Fruit fly (Drosophila melanogaster) whole organism, embryonic: ENCODE measurements around the gene RhoGAP18B.

Source experiments
- CG12071 ChIP-seq: fragments of 200-800 bp; sonication (Bioruptor generic); optimal IDR thresholded peaks from 3 replicates; lab custom pipeline; 2018; ENCODE audit warnings: missing biosample characterization, mild to moderate bottlenecking, missing genetic modification characterization
- CG14710 ChIP-seq: fragments of 200-800 bp; sonication (Bioruptor generic); optimal IDR thresholded peaks from 3 replicates; lab custom pipeline; 2019; ENCODE audit warnings: missing biosample characterization, mild to moderate bottlenecking, missing genetic modification characterization, moderate library complexity
- CG15269 ChIP-seq: fragments of 200-800 bp; sonication (Bioruptor generic); optimal IDR thresholded peaks from 2 replicates; lab custom pipeline; 2018; ENCODE audit warnings: missing biosample characterization, mild to moderate bottlenecking, missing genetic modification characterization, moderate library complexity
- CG2678 ChIP-seq: fragments of 200-800 bp; sonication (Bioruptor generic); optimal IDR thresholded peaks from 3 replicates; lab custom pipeline; 2019; ENCODE audit warnings: missing biosample characterization, mild to moderate bottlenecking, missing genetic modification characterization, moderate library complexity
- CG2875 ChIP-seq: fragments of 200-800 bp; sonication (Bioruptor generic); optimal IDR thresholded peaks from 2 replicates; lab custom pipeline; 2017; ENCODE audit warnings: missing biosample characterization, mild to moderate bottlenecking, missing genetic modification characterization, missing genetic modification reagents
- CG31388 ChIP-seq: fragments of 200-800 bp; sonication (Bioruptor generic); optimal IDR thresholded peaks from 2 replicates; lab custom pipeline; 2016; ENCODE audit warnings: missing biosample characterization, missing genetic modification characterization
- CG4328 ChIP-seq: fragments of 200-800 bp; sonication (Bioruptor generic); optimal IDR thresholded peaks from 3 replicates; lab custom pipeline; 2017; ENCODE audit warnings: missing biosample characterization, missing genetic modification reagents, missing genetic modification characterization
- CG4424 ChIP-seq: fragments of 200-800 bp; sonication (Bioruptor generic); optimal IDR thresholded peaks from 3 replicates; lab custom pipeline; 2016; ENCODE audit warnings: missing biosample characterization, missing genetic modification characterization
- CG5180 ChIP-seq: fragments of 200-800 bp; sonication (Bioruptor generic); optimal IDR thresholded peaks from 3 replicates; lab custom pipeline; 2017; ENCODE audit warnings: missing biosample characterization, missing genetic modification characterization, mild to moderate bottlenecking, moderate library complexity, missing genetic modification reagents
- CG6813 ChIP-seq: fragments of 200-800 bp; sonication (Bioruptor generic); optimal IDR thresholded peaks from 2 replicates; lab custom pipeline; 2017; ENCODE audit warnings: missing biosample characterization, missing genetic modification characterization, mild to moderate bottlenecking, moderate library complexity, missing genetic modification reagents
- CG7357 ChIP-seq: fragments of 200-800 bp; sonication (Bioruptor generic); IDR thresholded peaks from 3 replicates; pipeline ENCODE4 v1.3.6; 2022; ENCODE audit warnings: missing biosample characterization, missing genetic modification characterization
- CG7786 ChIP-seq: fragments of 200-800 bp; sonication (Bioruptor generic); optimal IDR thresholded peaks from 2 replicates; lab custom pipeline; 2016; ENCODE audit warnings: missing biosample characterization, missing genetic modification characterization
- CG8281 ChIP-seq: fragments of 200-800 bp; sonication (Bioruptor generic); optimal IDR thresholded peaks from 2 replicates; lab custom pipeline; 2018; ENCODE audit warnings: missing biosample characterization, mild to moderate bottlenecking, missing genetic modification characterization, moderate library complexity
- CG8478 ChIP-seq: fragments of >200 bp; optimal IDR thresholded peaks from 2 replicates; lab custom pipeline; 2018
- CG8765 ChIP-seq: fragments of 200-800 bp; sonication (Bioruptor generic); IDR thresholded peaks from 2 replicates; pipeline ENCODE4 v1.3.6; 2022; ENCODE audit warnings: missing biosample characterization, missing genetic modification characterization
- CoRest ChIP-seq: fragments of 200-800 bp; sonication (Bioruptor generic); optimal IDR thresholded peaks from 3 replicates; lab custom pipeline; 2018; ENCODE audit warnings: missing biosample characterization, mild to moderate bottlenecking, missing genetic modification characterization, moderate library complexity
- GATAe ChIP-seq: fragments of 200-800 bp; sonication (Bioruptor generic); conservative IDR thresholded peaks from 2 replicates; pipeline ENCODE4 v1.3.6; 2022; ENCODE audit warnings: missing biosample characterization, missing genetic modification characterization
- Hey ChIP-seq: fragments of 200-800 bp; sonication (Bioruptor generic); optimal IDR thresholded peaks from 3 replicates; lab custom pipeline; 2018; ENCODE audit warnings: missing biosample characterization, mild to moderate bottlenecking, missing genetic modification characterization
- Hr51 ChIP-seq, 2 experiments: fragments of 200-800 bp; sonication (Bioruptor generic); optimal IDR thresholded peaks; 2 replicates in 1 of 2; 3 replicates in 1 of 2; lab custom pipeline; 2016 to 2018; ENCODE audit warnings: missing biosample characterization in 2 of 2, missing genetic modification characterization in 2 of 2, mild to moderate bottlenecking in 1 of 2, moderate library complexity in 1 of 2
- Max ChIP-seq: fragments of 200-800 bp; sonication (Bioruptor generic); optimal IDR thresholded peaks from 2 replicates; lab custom pipeline; 2016; ENCODE audit warnings: missing biosample characterization, mild to moderate bottlenecking, missing genetic modification characterization
- Mrtf ChIP-seq: fragments of 200-800 bp; sonication (Bioruptor generic); IDR thresholded peaks from 3 replicates; pipeline ENCODE4 v1.3.6; 2022; ENCODE audit warnings: missing biosample characterization, missing genetic modification characterization
- NC2α ChIP-seq: fragments of 200-800 bp; sonication (Bioruptor generic); optimal IDR thresholded peaks from 2 replicates; lab custom pipeline; 2016; ENCODE audit warnings: missing biosample characterization, missing genetic modification characterization
- NC2β ChIP-seq: fragments of 200-800 bp; sonication (Bioruptor generic); optimal IDR thresholded peaks from 2 replicates; lab custom pipeline; 2016; ENCODE audit warnings: missing biosample characterization, missing genetic modification characterization
- PHDP ChIP-seq: fragments of 200-800 bp; sonication (Bioruptor generic); optimal IDR thresholded peaks from 3 replicates; lab custom pipeline; 2018; ENCODE audit warnings: missing biosample characterization, mild to moderate bottlenecking, missing genetic modification characterization, moderate library complexity
- Side ChIP-seq: fragments of 200-800 bp; sonication (Bioruptor generic); optimal IDR thresholded peaks from 2 replicates; lab custom pipeline; 2016; ENCODE audit warnings: missing biosample characterization, missing genetic modification characterization
- Ssrp ChIP-seq: fragments of 200-800 bp; sonication (Bioruptor generic); optimal IDR thresholded peaks from 2 replicates; lab custom pipeline; 2018; ENCODE audit warnings: missing biosample characterization, mild to moderate bottlenecking, missing genetic modification characterization, moderate library complexity
- bsh ChIP-seq, 2 experiments: fragments of 200-800 bp; sonication (Bioruptor generic); optimal IDR thresholded peaks; 2 replicates each; lab custom pipeline; 2017 to 2018; ENCODE audit warnings: mild to moderate bottlenecking in 2 of 2, missing biosample characterization in 2 of 2, missing genetic modification characterization in 2 of 2, moderate library complexity in 1 of 2
- cwo ChIP-seq: fragments of 200-800 bp; sonication (Bioruptor generic); optimal IDR thresholded peaks from 3 replicates; lab custom pipeline; 2017; ENCODE audit warnings: missing biosample characterization, missing genetic modification characterization, mild to moderate bottlenecking, moderate library complexity, missing genetic modification reagents
- dm ChIP-seq: fragments of 200-800 bp; sonication (Bioruptor generic); optimal IDR thresholded peaks from 3 replicates; lab custom pipeline; 2016; ENCODE audit warnings: missing biosample characterization, missing genetic modification characterization
- dmrt11E ChIP-seq: fragments of 200-800 bp; sonication (Bioruptor generic); optimal IDR thresholded peaks from 3 replicates; lab custom pipeline; 2018; ENCODE audit warnings: missing biosample characterization, mild to moderate bottlenecking, missing genetic modification characterization, moderate library complexity
- dysf ChIP-seq: fragments of 200-800 bp; sonication (Bioruptor generic); IDR thresholded peaks from 3 replicates; pipeline ENCODE4 v1.3.6; 2022; ENCODE audit warnings: missing biosample characterization, missing genetic modification characterization
- emc ChIP-seq: fragments of 200-800 bp; sonication (Bioruptor generic); optimal IDR thresholded peaks from 2 replicates; lab custom pipeline; 2016; ENCODE audit warnings: missing biosample characterization, missing genetic modification characterization
- eyg ChIP-seq: fragments of 200-800 bp; sonication (Bioruptor generic); optimal IDR thresholded peaks from 3 replicates; lab custom pipeline; 2016; ENCODE audit warnings: missing biosample characterization, missing genetic modification characterization
- fru ChIP-seq: fragments of >200 bp; optimal IDR thresholded peaks from 2 replicates; lab custom pipeline; 2017
- gem ChIP-seq: fragments of 200-800 bp; sonication (Bioruptor generic); optimal IDR thresholded peaks from 2 replicates; lab custom pipeline; 2019; ENCODE audit warnings: missing biosample characterization, mild to moderate bottlenecking, missing genetic modification characterization, moderate library complexity
- knrl ChIP-seq: fragments of 200-800 bp; sonication (Bioruptor generic); IDR thresholded peaks from 3 replicates; pipeline ENCODE4 v1.3.6; 2022; ENCODE audit warnings: missing biosample characterization, missing genetic modification characterization; ENCODE audit not compliant: partially characterized antibody
- lbe ChIP-seq: fragments of 200-800 bp; sonication (Bioruptor generic); optimal IDR thresholded peaks from 2 replicates; lab custom pipeline; 2016; ENCODE audit warnings: missing biosample characterization, mild to moderate bottlenecking, missing genetic modification characterization
- lov ChIP-seq, 2 experiments: fragments of 200-800 bp in 1 of 2; fragments of >200 bp in 1 of 2; sonication (Bioruptor generic) in 1 of 2; IDR thresholded peaks in 1 of 2; optimal IDR thresholded peaks in 1 of 2; 2 replicates in 1 of 2; 3 replicates in 1 of 2; pipeline versions ENCODE4 v1.3.6 to Lab custom; 2017 to 2022; ENCODE audit warnings: missing biosample characterization in 1 of 2, missing genetic modification characterization in 1 of 2
- oc ChIP-seq: fragments of 200-800 bp; sonication (Bioruptor generic); optimal IDR thresholded peaks from 2 replicates; lab custom pipeline; 2018; ENCODE audit warnings: missing biosample characterization, mild to moderate bottlenecking, missing genetic modification characterization, moderate library complexity
- phol ChIP-seq: fragments of 200-800 bp; sonication (Bioruptor generic); optimal IDR thresholded peaks from 3 replicates; lab custom pipeline; 2018; ENCODE audit warnings: missing biosample characterization, mild to moderate bottlenecking, missing genetic modification characterization, moderate library complexity
- prd ChIP-seq, 3 experiments: fragments of >200 bp in 2 of 3; fragments of 200-800 bp in 1 of 3; sonication (Bioruptor generic) in 1 of 3; optimal IDR thresholded peaks in 2 of 3; IDR thresholded peaks in 1 of 3; 2 replicates in 2 of 3; 3 replicates in 1 of 3; pipeline versions ENCODE4 v1.3.6 to Lab custom; 2017 to 2022; ENCODE audit warnings: missing biosample characterization in 1 of 3, missing genetic modification characterization in 1 of 3
- pum ChIP-seq: fragments of 200-800 bp; sonication (Bioruptor generic); optimal IDR thresholded peaks from 2 replicates; lab custom pipeline; 2016; ENCODE audit warnings: missing biosample characterization, missing genetic modification characterization
- ranshi ChIP-seq: fragments of 200-800 bp; sonication (Bioruptor generic); IDR thresholded peaks from 2 replicates; pipeline ENCODE4 v1.3.6; 2022; ENCODE audit warnings: missing biosample characterization, missing genetic modification characterization
- shn ChIP-seq: fragments of 200-800 bp; sonication (Bioruptor generic); optimal IDR thresholded peaks from 3 replicates; lab custom pipeline; 2016; ENCODE audit warnings: missing biosample characterization, missing genetic modification characterization
- sr ChIP-seq: fragments of 200-800 bp; sonication (Bioruptor generic); IDR thresholded peaks from 3 replicates; pipeline ENCODE4 v1.3.6; 2022; ENCODE audit warnings: missing biosample characterization, missing genetic modification characterization
- ssp ChIP-seq: fragments of 200-800 bp; sonication (Bioruptor generic); IDR thresholded peaks from 2 replicates; pipeline ENCODE4 v1.3.6; 2022; ENCODE audit warnings: missing biosample characterization, missing genetic modification characterization
- ttk ChIP-seq: fragments of 200-800 bp; sonication (Bioruptor generic); IDR thresholded peaks from 2 replicates; pipeline ENCODE4 v2.1.2; 2022; ENCODE audit warnings: missing biosample characterization, missing genetic modification characterization
- tx ChIP-seq: fragments of 200-800 bp; sonication (Bioruptor generic); optimal IDR thresholded peaks from 2 replicates; lab custom pipeline; 2016; ENCODE audit warnings: missing biosample characterization, missing genetic modification characterization

The RhoGAP18B gene

DNA sequence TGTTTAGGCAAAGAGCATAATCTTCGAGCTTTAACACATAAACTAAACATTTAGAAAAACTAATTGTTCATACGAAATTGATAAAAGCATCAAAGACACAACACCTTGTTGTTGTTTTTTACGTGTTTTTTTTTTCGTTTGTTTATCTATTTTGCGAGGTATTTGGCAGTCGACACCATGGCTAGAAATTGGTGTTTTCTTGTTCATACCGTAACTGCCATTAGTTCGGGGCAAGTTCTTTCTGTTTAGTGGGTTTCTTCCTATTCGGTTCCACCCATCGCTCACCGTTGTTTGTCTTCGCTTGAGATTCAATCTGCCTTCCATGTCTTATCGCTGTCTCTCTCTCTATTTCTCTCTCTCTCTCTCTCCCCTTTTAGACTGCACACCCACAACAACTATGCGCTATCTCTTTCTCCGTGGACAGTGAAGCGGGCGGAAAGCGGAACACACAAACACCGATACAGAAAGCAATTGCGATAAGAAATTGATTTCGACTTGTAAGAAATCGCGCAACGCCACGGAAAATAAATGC lies 20.4 kb downstream of the RhoGAP18B start (continued):
- no peak for TF ChIP-seq ssp (GFP tag; lab: Robert Waterston, UW)
- TF ChIP-seq CG7357 (GFP tag; lab: Robert Waterston, UW), result no peak
- TF ChIP-seq CoRest (tag; lab: Kevin White, UChicago), result peak; percentile 17
- TF ChIP-seq Max, result no peak
- TF ChIP-seq CG8281 (tag; lab: Kevin White, UChicago), result no peak
- no peak for TF ChIP-seq dm (GFP tag; lab: Kevin White, UChicago)
- no peak for TF ChIP-seq tx (GFP tag; lab: Kevin White, UChicago)
- TF ChIP-seq sr (GFP tag; lab: Robert Waterston, UW), result no peak
- TF ChIP-seq knrl, result no peak
- TF ChIP-seq lbe (GFP tag; lab: Kevin White, UChicago), result no peak
- TF ChIP-seq fru (lab: Kevin White, UChicago), result no peak
- TF ChIP-seq CG31388 (GFP tag; lab: Kevin White, UChicago), result no peak
- TF ChIP-seq lov (optimal IDR thresholded peaks at IDR 0.05; lab: Kevin White, UChicago), result no peak
- TF ChIP-seq lov (GFP tag; IDR thresholded peaks at IDR 0.05; lab: Robert Waterston, UW), result no peak
- no peak for TF ChIP-seq CG6813 (GFP tag; lab: Kevin White, UChicago)
- no peak for TF ChIP-seq dmrt11E
- no peak for TF ChIP-seq CG8765 (GFP tag; lab: Robert Waterston, UW)
- peak in 1 of 2 experiments; percentile 38 for TF ChIP-seq Hr51 (GFP tag; optimal IDR thresholded peaks at IDR 0.05; lab: Kevin White, UChicago)
- TF ChIP-seq CG7786, result peak; percentile 15
- TF ChIP-seq GATAe (GFP tag; lab: Robert Waterston, UW), result peak; percentile 89
- no peak for TF ChIP-seq NC2α (GFP tag; lab: Kevin White, UChicago)
- TF ChIP-seq eyg (GFP tag; lab: Kevin White, UChicago), result no peak
- peak; percentile 14 for TF ChIP-seq PHDP (tag; lab: Kevin White, UChicago)
- peak; percentile 28 for TF ChIP-seq shn (GFP tag; lab: Kevin White, UChicago)
- no peak for TF ChIP-seq Hey (tag; lab: Kevin White, UChicago)
- TF ChIP-seq ttk (GFP tag; lab: Robert Waterston, UW), result no peak
- no peak for TF ChIP-seq pum
- no peak for TF ChIP-seq NC2β (GFP tag; lab: Kevin White, UChicago)
- TF ChIP-seq CG5180, result peak; percentile 6
- no peak for TF ChIP-seq Side (GFP tag; lab: Kevin White, UChicago)
- TF ChIP-seq, all 482 proteins: peak for 119

DNA sequence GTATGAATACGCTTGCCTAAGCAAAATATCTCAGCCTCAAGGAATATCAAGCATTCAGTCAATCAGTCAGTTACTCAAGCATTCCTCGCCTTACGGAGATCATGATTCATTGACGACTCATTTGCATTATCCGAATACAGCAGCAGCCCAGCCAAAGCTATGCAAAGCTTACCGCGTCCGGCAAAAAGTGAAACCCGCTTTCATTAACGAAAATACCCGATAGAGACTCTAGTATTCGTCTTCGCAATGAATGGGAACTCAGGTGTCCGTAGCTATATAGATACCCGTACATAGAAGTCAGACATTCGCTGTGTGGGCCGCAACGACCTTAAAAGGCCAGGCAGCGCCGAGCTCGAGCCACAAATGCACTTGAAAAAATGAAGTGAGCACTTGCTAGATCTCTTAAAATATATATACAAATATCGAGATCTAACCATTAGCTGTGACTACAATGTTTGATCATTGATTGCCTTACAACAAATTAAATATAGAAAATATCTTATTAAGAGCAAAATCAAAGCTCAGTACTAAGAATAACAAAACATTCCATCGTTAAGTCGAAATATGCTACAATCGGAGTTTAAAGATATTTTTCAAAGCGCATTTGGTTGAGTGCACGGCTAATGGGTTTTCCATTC lies 22.0 kb downstream of the RhoGAP18B start:
- peak; percentile 6 to 52 for TF ChIP-seq bsh (GFP tag; optimal IDR thresholded peaks at IDR 0.05; lab: Kevin White, UChicago)
- TF ChIP-seq ssp (GFP tag; lab: Robert Waterston, UW), result no peak
- peak; percentile 10 for TF ChIP-seq Ssrp (tag; lab: Kevin White, UChicago)
- peak; percentile 28 for TF ChIP-seq phol (tag; lab: Kevin White, UChicago)
- TF ChIP-seq emc, result no peak
- TF ChIP-seq dysf (GFP tag; lab: Robert Waterston, UW), result peak; percentile 51; the same call in 1 of the 3 replicates
- no peak for TF ChIP-seq oc
- TF ChIP-seq CG2875, result no peak
- TF ChIP-seq CG8478 (lab: Kevin White, UChicago), result no peak
- TF ChIP-seq Mrtf (GFP tag; lab: Robert Waterston, UW), result no peak
- TF ChIP-seq CG15269 (tag; lab: Kevin White, UChicago), result peak; percentile 8
- no peak for TF ChIP-seq cwo (GFP tag; lab: Kevin White, UChicago)
- TF ChIP-seq CG12071, result no peak
- no peak for TF ChIP-seq CG4328
- peak; percentile 47 for TF ChIP-seq gem
- peak; percentile 26 for TF ChIP-seq CG4424 (GFP tag; lab: Kevin White, UChicago)
- peak in 1 of 2 experiments; percentile 41 for TF ChIP-seq Hr51 (GFP tag; optimal IDR thresholded peaks at IDR 0.05; lab: Kevin White, UChicago)
- 0 out of 2 replicates have a peak, but pooled peaks have one; percentile 22 for TF ChIP-seq ranshi
- TF ChIP-seq CG2678, result peak; percentile 46
- TF ChIP-seq CG14710 (tag; lab: Kevin White, UChicago), result peak; percentile 7
- no peak for TF ChIP-seq prd (optimal IDR thresholded peaks at IDR 0.05; lab: Kevin White, UChicago)
- peak; percentile 25; the same call in 1 of the 3 replicates for TF ChIP-seq prd (GFP tag; IDR thresholded peaks at IDR 0.05; lab: Robert Waterston, UW)
